Worm (Caenorhabditis elegans) whole organism, L1 larva: Measurements from ENCODE around the gene T26G10.4.

Experiments
- C04F5.9 ChIP-seq: sonication (generic microtip); optimal IDR thresholded peaks from 2 replicates; lab custom pipeline; 2016; ENCODE audit warnings: missing genetic modification characterization, missing compliant biosample characterization
- C16A3.4 ChIP-seq: fragments of 150-350 bp; optimal IDR thresholded peaks from 2 replicates; lab custom pipeline; 2014; ENCODE audit warnings: missing biosample characterization, missing genetic modification characterization
- C34B4.2 ChIP-seq: sonication (generic microtip); optimal IDR thresholded peaks from 2 replicates; lab custom pipeline; 2017; ENCODE audit warnings: mild to moderate bottlenecking, missing genetic modification characterization, missing compliant biosample characterization
- F16B12.6 ChIP-seq: fragments of 150-350 bp; optimal IDR thresholded peaks from 2 replicates; lab custom pipeline; 2014; ENCODE audit warnings: missing biosample characterization, missing genetic modification characterization
- Y116A8C.19 ChIP-seq: sonication (generic microtip); optimal IDR thresholded peaks from 2 replicates; lab custom pipeline; 2016; ENCODE audit warnings: missing compliant biosample characterization, missing genetic modification characterization, borderline replicate concordance
- ama-1 ChIP-seq: fragments of 150-350 bp; optimal IDR thresholded peaks from 2 replicates; lab custom pipeline; 2014
- blmp-1 ChIP-seq: fragments of 150-350 bp; optimal IDR thresholded peaks from 2 replicates; lab custom pipeline; 2014; ENCODE audit warnings: missing biosample characterization, missing genetic modification characterization
- ceh-8 ChIP-seq: fragments of 200-800 bp; sonication (Bioruptor generic); optimal IDR thresholded peaks from 2 replicates; lab custom pipeline; 2018; ENCODE audit warnings: mild to moderate bottlenecking, missing genetic modification characterization, moderate library complexity, missing compliant biosample characterization
- ceh-82 ChIP-seq, 3 experiments: fragments of 150-350 bp in 1 of 3; sonication (generic microtip) in 2 of 3; optimal IDR thresholded peaks; 2 replicates each; lab custom pipeline; 2014 to 2017; ENCODE audit warnings: missing biosample characterization in 3 of 3, missing genetic modification characterization in 3 of 3
- ceh-88 ChIP-seq: fragments of 200-800 bp; sonication (Bioruptor generic); IDR thresholded peaks from 2 replicates; pipeline ENCODE4 v1.3.6; 2022; ENCODE audit warnings: missing genetic modification characterization, missing compliant biosample characterization
- ceh-90 ChIP-seq: sonication (generic microtip); optimal IDR thresholded peaks from 2 replicates; lab custom pipeline; 2016; ENCODE audit warnings: missing genetic modification characterization, missing compliant biosample characterization
- efl-1 ChIP-seq, 4 experiments: fragments of 150-350 bp; optimal IDR thresholded peaks in 3 of 4; peaks in 1 of 4; 1 replicate in 1 of 4; 2 replicates in 3 of 4; lab custom pipeline; 2014; ENCODE audit warnings: missing biosample characterization in 2 of 4, missing genetic modification characterization in 2 of 4, missing genetic modification reagents in 2 of 4
- efl-3 ChIP-seq: fragments of 200-800 bp; sonication (Bioruptor generic); optimal IDR thresholded peaks from 2 replicates; lab custom pipeline; 2018; ENCODE audit warnings: mild to moderate bottlenecking, missing genetic modification characterization, missing compliant biosample characterization
- egl-13 ChIP-seq: sonication (generic microtip); optimal IDR thresholded peaks from 2 replicates; lab custom pipeline; 2016; ENCODE audit warnings: missing genotype, missing genetic modification reagents, missing genetic modification characterization, missing compliant biosample characterization
- elt-2 ChIP-seq: sonication (generic microtip); optimal IDR thresholded peaks from 2 replicates; lab custom pipeline; 2016; ENCODE audit warnings: missing genetic modification characterization, mild to moderate bottlenecking, inconsistent platforms, missing compliant biosample characterization, missing genetic modification reagents
- elt-3 ChIP-seq, 6 experiments: fragments of 150-350 bp in 1 of 6; sonication (generic microtip); optimal IDR thresholded peaks; 2 replicates each; lab custom pipeline; 2017 to 2018; ENCODE audit warnings: missing biosample characterization in 6 of 6, missing genetic modification characterization in 6 of 6, inconsistent platforms in 1 of 6
- ets-5 ChIP-seq: fragments of 200-800 bp; sonication (Bioruptor generic); IDR thresholded peaks from 2 replicates; pipeline ENCODE4 v1.3.6; 2022; ENCODE audit warnings: missing genetic modification characterization, missing compliant biosample characterization
- fkh-10 ChIP-seq: sonication (generic microtip); optimal IDR thresholded peaks from 2 replicates; lab custom pipeline; 2017; ENCODE audit warnings: missing biosample characterization, missing genetic modification reagents, missing genetic modification characterization
- fos-1 ChIP-seq: fragments of 150-350 bp; optimal IDR thresholded peaks from 2 replicates; lab custom pipeline; 2014; ENCODE audit warnings: missing biosample characterization, missing genetic modification characterization
- hlh-17 ChIP-seq: fragments of 200-800 bp; sonication (Bioruptor generic); optimal IDR thresholded peaks from 2 replicates; lab custom pipeline; 2018; ENCODE audit warnings: missing genetic modification characterization, mild to moderate bottlenecking, missing compliant biosample characterization, moderate library complexity, borderline replicate concordance
- hlh-4 ChIP-seq: sonication (generic microtip); optimal IDR thresholded peaks from 2 replicates; lab custom pipeline; 2016; ENCODE audit warnings: mild to moderate bottlenecking, missing genetic modification characterization, missing compliant biosample characterization
- irx-1 ChIP-seq: sonication (generic microtip); optimal IDR thresholded peaks from 2 replicates; lab custom pipeline; 2016; ENCODE audit warnings: missing genetic modification characterization, missing compliant biosample characterization
- isw-1 ChIP-seq: fragments of 200-800 bp; sonication (Bioruptor generic); IDR thresholded peaks from 2 replicates; pipeline ENCODE4 v1.3.6; 2022; ENCODE audit warnings: missing genetic modification characterization, missing compliant biosample characterization
- lin-14 ChIP-seq: fragments of 200-800 bp; sonication (Bioruptor generic); optimal IDR thresholded peaks from 2 replicates; lab custom pipeline; 2018; ENCODE audit warnings: mild to moderate bottlenecking, missing genetic modification characterization, moderate library complexity, missing compliant biosample characterization
- lin-35 ChIP-seq, 2 experiments: fragments of 150-350 bp; optimal IDR thresholded peaks; 2 replicates each; lab custom pipeline; 2014; ENCODE audit warnings: missing biosample characterization in 2 of 2, missing genetic modification characterization in 2 of 2, missing genetic modification reagents in 2 of 2
- lsy-2 ChIP-seq, 2 experiments: fragments of 150-350 bp; optimal IDR thresholded peaks; 2 replicates each; lab custom pipeline; 2014; ENCODE audit warnings: missing biosample characterization in 2 of 2, missing genetic modification characterization in 2 of 2
- mdl-1 ChIP-seq, 2 experiments: fragments of 150-350 bp; optimal IDR thresholded peaks; 2 replicates each; lab custom pipeline; 2014 to 2017; ENCODE audit warnings: missing biosample characterization in 2 of 2, missing genetic modification characterization in 2 of 2, inconsistent platforms in 1 of 2
- nhr-11 ChIP-seq: fragments of 150-350 bp; optimal IDR thresholded peaks from 2 replicates; lab custom pipeline; 2014; ENCODE audit warnings: missing biosample characterization, missing genetic modification characterization
- nhr-19 ChIP-seq: fragments of 200-800 bp; sonication (Bioruptor generic); conservative IDR thresholded peaks from 2 replicates; pipeline ENCODE4 v1.3.6; 2022; ENCODE audit warnings: missing genetic modification characterization, missing compliant biosample characterization
- nhr-20 ChIP-seq: sonication (generic microtip); optimal IDR thresholded peaks from 2 replicates; lab custom pipeline; 2016; ENCODE audit warnings: mild to moderate bottlenecking, missing genetic modification characterization, missing compliant biosample characterization
- nhr-237 ChIP-seq: fragments of 150-350 bp; optimal IDR thresholded peaks from 2 replicates; lab custom pipeline; 2014; ENCODE audit warnings: missing biosample characterization, missing genetic modification characterization
- nhr-47 ChIP-seq: sonication (generic microtip); optimal IDR thresholded peaks from 2 replicates; lab custom pipeline; 2016; ENCODE audit warnings: mild to moderate bottlenecking, missing genetic modification characterization, moderate library complexity, missing compliant biosample characterization
- nhr-71 ChIP-seq: sonication (generic microtip); optimal IDR thresholded peaks from 2 replicates; lab custom pipeline; 2016; ENCODE audit warnings: mild to moderate bottlenecking, missing genetic modification characterization, moderate library complexity, missing compliant biosample characterization
- nhr-76 ChIP-seq: sonication (generic microtip); optimal IDR thresholded peaks from 2 replicates; lab custom pipeline; 2017; ENCODE audit warnings: missing biosample characterization, missing genetic modification characterization
- nhr-77 ChIP-seq: fragments of 150-350 bp; optimal IDR thresholded peaks from 2 replicates; lab custom pipeline; 2014; ENCODE audit warnings: missing biosample characterization, missing genetic modification characterization
- nhr-84 ChIP-seq: sonication (generic microtip); optimal IDR thresholded peaks from 2 replicates; lab custom pipeline; 2017; ENCODE audit warnings: missing biosample characterization, missing genetic modification characterization
- nhr-85 ChIP-seq: sonication (generic microtip); peaks from one replicate; lab custom pipeline; 2016; ENCODE audit warnings: missing genetic modification characterization, inconsistent platforms, missing compliant biosample characterization
- nhr-90 ChIP-seq: sonication (generic microtip); optimal IDR thresholded peaks from 2 replicates; lab custom pipeline; 2016; ENCODE audit warnings: mild to moderate bottlenecking, missing genetic modification characterization, missing compliant biosample characterization; ENCODE audit not compliant: poor library complexity
- pax-3 ChIP-seq: fragments of 200-800 bp; sonication (Bioruptor generic); optimal IDR thresholded peaks from 2 replicates; lab custom pipeline; 2018; ENCODE audit warnings: mild to moderate bottlenecking, missing genetic modification characterization, moderate library complexity, missing compliant biosample characterization
- skn-1 ChIP-seq: fragments of 150-350 bp; optimal IDR thresholded peaks from 2 replicates; lab custom pipeline; 2014; ENCODE audit warnings: missing biosample characterization, missing genetic modification characterization
- snpc-4 ChIP-seq: fragments of 150-350 bp; optimal IDR thresholded peaks from 2 replicates; lab custom pipeline; 2014; ENCODE audit warnings: missing biosample characterization, missing genetic modification characterization
- sox-4 ChIP-seq: sonication (generic microtip); optimal IDR thresholded peaks from 2 replicates; lab custom pipeline; 2016; ENCODE audit warnings: missing genetic modification characterization, missing compliant biosample characterization
- sup-37 ChIP-seq: fragments of 200-800 bp; sonication (Bioruptor generic); optimal IDR thresholded peaks from 2 replicates; lab custom pipeline; 2018; ENCODE audit warnings: mild to moderate bottlenecking, missing genetic modification characterization, missing compliant biosample characterization
- tbx-2 ChIP-seq: sonication (generic microtip); optimal IDR thresholded peaks from 2 replicates; lab custom pipeline; 2016; ENCODE audit warnings: missing genetic modification characterization, missing compliant biosample characterization
- tlp-1 ChIP-seq: fragments of 150-350 bp; optimal IDR thresholded peaks from 2 replicates; lab custom pipeline; 2014; ENCODE audit warnings: missing biosample characterization, missing genetic modification characterization
- unc-130 ChIP-seq: fragments of 150-350 bp; optimal IDR thresholded peaks from 2 replicates; lab custom pipeline; 2017; ENCODE audit warnings: missing biosample characterization, missing genetic modification characterization, inconsistent platforms
- unc-86 ChIP-seq: sonication (generic microtip); optimal IDR thresholded peaks from 2 replicates; lab custom pipeline; 2016; ENCODE audit warnings: missing genetic modification characterization, missing compliant biosample characterization
- unc-98 ChIP-seq: fragments of 200-800 bp; sonication (Bioruptor generic); IDR thresholded peaks from 2 replicates; pipeline ENCODE4 v1.3.6; 2022; ENCODE audit warnings: missing genetic modification characterization, missing compliant biosample characterization
- zag-1 ChIP-seq: fragments of 150-350 bp; optimal IDR thresholded peaks from 2 replicates; lab custom pipeline; 2014; ENCODE audit warnings: missing biosample characterization, missing genetic modification characterization
- ztf-4 ChIP-seq: fragments of 150-350 bp; optimal IDR thresholded peaks from 2 replicates; lab custom pipeline; 2014; ENCODE audit warnings: missing biosample characterization, missing genetic modification characterization

T26G10.4 gene

ce11 chrIII:9442846-9443245 is 22.5 kb downstream of the T26G10.4 start:
- TF ChIP-seq ama-1 (lab: Kevin White, UChicago) (peak; percentile 36), pax-3 (tag; lab: Kevin White, UChicago) (no peak)

- TF ChIP-seq hlh-17 (GFP tag; lab: Kevin White, UChicago) (no peak), lin-35 (GFP tag; optimal IDR thresholded peaks at IDR 0.05; lab: Kevin White, UChicago) (peak; percentile 97), nhr-47 (tag; lab: Kevin White, UChicago) (peak; percentile 88), nhr-84 (no peak), F16B12.6 (tag; lab: Kevin White, UChicago) (peak; percentile 68), nhr-76 (tag; lab: Kevin White, UChicago) (no peak), elt-2 (tag; lab: Kevin White, UChicago) (peak; percentile 11), unc-86 (tag; lab: Kevin White, UChicago) (peak; percentile 85), efl-1 (optimal IDR thresholded peaks at IDR 0.05; lab: Kevin White, UChicago) (peak; percentile 94 to 96), efl-1 (GFP tag; optimal IDR thresholded peaks at IDR 0.05 in 1 of 2; lab: Kevin White, UChicago) (peak; percentile 94 to 99), tbx-2 (peak; percentile 88), hlh-4 (tag; lab: Kevin White, UChicago) (no peak), nhr-11 (tag; lab: Kevin White, UChicago) (peak; percentile 25), fos-1 (tag; lab: Kevin White, UChicago) (peak; percentile 83), lin-14 (GFP tag; lab: Kevin White, UChicago) (peak; percentile 88), egl-13 (tag; lab: Kevin White, UChicago) (peak; percentile 67), nhr-237 (tag; lab: Kevin White, UChicago) (peak; percentile 41), irx-1 (tag; lab: Kevin White, UChicago) (peak; percentile 56), nhr-90 (tag; lab: Kevin White, UChicago) (peak; percentile 70), ceh-82 (tag; optimal IDR thresholded peaks at IDR 0.05; lab: Kevin White, UChicago) (peak; percentile 58 to 91 (median 81)), zag-1 (tag; lab: Kevin White, UChicago) (no peak), nhr-85 (peak; percentile 85), efl-3 (GFP tag; lab: Kevin White, UChicago) (no peak), sox-4 (no peak), unc-98 (GFP tag; lab: Robert Waterston, UW) (no peak; the same call in 1 of the 2 replicates), snpc-4 (tag; lab: Kevin White, UChicago) (peak; percentile 76), nhr-20 (tag; lab: Kevin White, UChicago) (peak; percentile 82), Y116A8C.19 (tag; lab: Kevin White, UChicago) (no peak), elt-3 (tag; optimal IDR thresholded peaks at IDR 0.05; lab: Kevin White, UChicago) (peak in 1 of 6 experiments; percentile 43), nhr-77 (tag; lab: Kevin White, UChicago) (peak; percentile 75), skn-1 (tag; lab: Kevin White, UChicago) (peak; percentile 92), sup-37 (peak; percentile 21), nhr-71 (tag; lab: Kevin White, UChicago) (peak; percentile 91), C34B4.2 (tag; lab: Kevin White, UChicago) (no peak), ceh-88 (peak; percentile 64; the same call in 1 of the 2 replicates), lsy-2 (tag; optimal IDR thresholded peaks at IDR 0.05; lab: Kevin White, UChicago) (peak; percentile 92 to 96), C16A3.4 (peak; percentile 84), isw-1 (peak; percentile 86), ztf-4 (tag; lab: Kevin White, UChicago) (peak; percentile 85), ceh-8 (peak; percentile 19), tlp-1 (tag; lab: Kevin White, UChicago) (no peak), C04F5.9 (tag; lab: Kevin White, UChicago) (peak; percentile 33), ceh-90 (no peak), ets-5 (GFP tag; lab: Robert Waterston, UW) (no peak), unc-130 (tag; lab: Kevin White, UChicago) (peak; percentile 68), nhr-19 (peak; percentile 85), blmp-1 (tag; lab: Kevin White, UChicago) (peak; percentile 50), fkh-10 (GFP tag; lab: Kevin White, UChicago) (peak; percentile 65), mdl-1 (tag; optimal IDR thresholded peaks at IDR 0.05; lab: Kevin White, UChicago) (peak in 1 of 2 experiments; percentile 65)
Observed at ce11 chrIII:9443417-9444027, 23.2 kb downstream of the T26G10.4 start, which contains the start of gene pir-2. TSS of gene pir-2 (minus strand) at chrIII:9443634.
